Fruit fly (Drosophila melanogaster) whole organism, embryonic: Measurements from ENCODE around the gene run.
"Not testable (repeated sequence)": the region's sequence is repeated elsewhere in the genome, so short reads cannot be mapped to it uniquely, and the experiment has no call there.

Source experiments
- Asciz ChIP-seq: fragments of 200-800 bp; sonication (Bioruptor generic); optimal IDR thresholded peaks from 2 replicates; lab custom pipeline; 2017; ENCODE audit warnings: missing biosample characterization, mild to moderate bottlenecking, missing genetic modification characterization, missing genetic modification reagents
- C15 ChIP-seq: fragments of 200-800 bp; sonication (Bioruptor generic); IDR thresholded peaks from 3 replicates; pipeline ENCODE4 v1.3.6; 2022; ENCODE audit warnings: missing biosample characterization, missing genetic modification characterization
- CG10267 ChIP-seq: fragments of 200-800 bp; sonication (Bioruptor generic); optimal IDR thresholded peaks from 2 replicates; lab custom pipeline; 2018; ENCODE audit warnings: missing biosample characterization, mild to moderate bottlenecking, missing genetic modification characterization, moderate library complexity
- CG10979 ChIP-seq: fragments of 200-800 bp; sonication (Bioruptor generic); optimal IDR thresholded peaks from 2 replicates; lab custom pipeline; 2018; ENCODE audit warnings: missing biosample characterization, mild to moderate bottlenecking, missing genetic modification characterization, moderate library complexity
- CG12659 ChIP-seq: fragments of 200-800 bp; sonication (Bioruptor generic); optimal IDR thresholded peaks from 3 replicates; lab custom pipeline; 2017; ENCODE audit warnings: mild to moderate bottlenecking, missing biosample characterization, missing genetic modification reagents, missing genetic modification characterization
- CG14710 ChIP-seq: fragments of 200-800 bp; sonication (Bioruptor generic); optimal IDR thresholded peaks from 3 replicates; lab custom pipeline; 2019; ENCODE audit warnings: missing biosample characterization, mild to moderate bottlenecking, missing genetic modification characterization, moderate library complexity
- CG16813 ChIP-seq: fragments of 200-800 bp; sonication (Bioruptor generic); IDR thresholded peaks from 3 replicates; pipeline ENCODE4 v1.3.6; 2022; ENCODE audit warnings: missing biosample characterization, missing genetic modification characterization; ENCODE audit not compliant: partially characterized antibody
- CG17359 ChIP-seq: fragments of 200-800 bp; sonication (Bioruptor generic); optimal IDR thresholded peaks from 3 replicates; lab custom pipeline; 2018; ENCODE audit warnings: missing biosample characterization, mild to moderate bottlenecking, missing genetic modification characterization, moderate library complexity
- CG18619 ChIP-seq: fragments of 200-800 bp; sonication (Bioruptor generic); optimal IDR thresholded peaks from 3 replicates; lab custom pipeline; 2017; ENCODE audit warnings: missing biosample characterization, mild to moderate bottlenecking, missing genetic modification characterization
- CG30403 ChIP-seq: fragments of 200-800 bp; sonication (Bioruptor generic); optimal IDR thresholded peaks from 3 replicates; lab custom pipeline; 2016; ENCODE audit warnings: missing biosample characterization, missing genetic modification characterization
- CG31388 ChIP-seq: fragments of 200-800 bp; sonication (Bioruptor generic); optimal IDR thresholded peaks from 2 replicates; lab custom pipeline; 2016; ENCODE audit warnings: missing biosample characterization, missing genetic modification characterization
- CG34422 ChIP-seq: fragments of 200-800 bp; sonication (Bioruptor generic); IDR thresholded peaks from 3 replicates; pipeline ENCODE4 v1.3.6; 2022; ENCODE audit warnings: missing biosample characterization, missing genetic modification characterization
- CG5245 ChIP-seq: fragments of 200-800 bp; sonication (Bioruptor generic); optimal IDR thresholded peaks from 3 replicates; lab custom pipeline; 2016; ENCODE audit warnings: missing biosample characterization, missing genetic modification characterization
- CG5953 ChIP-seq: fragments of 200-800 bp; sonication (Bioruptor generic); IDR thresholded peaks from 2 replicates; pipeline ENCODE4 v1.3.6; 2022; ENCODE audit warnings: missing biosample characterization, missing genetic modification characterization
- CG6683 ChIP-seq: fragments of 200-800 bp; sonication (Bioruptor generic); optimal IDR thresholded peaks from 2 replicates; lab custom pipeline; 2017; ENCODE audit warnings: missing biosample characterization, mild to moderate bottlenecking, missing genetic modification characterization, missing genetic modification reagents
- CG6791 ChIP-seq: fragments of 200-800 bp; sonication (Bioruptor generic); IDR thresholded peaks from 3 replicates; pipeline ENCODE4 v1.3.6; 2022; ENCODE audit warnings: missing biosample characterization, missing genetic modification characterization; ENCODE audit not compliant: partially characterized antibody
- CG7357 ChIP-seq: fragments of 200-800 bp; sonication (Bioruptor generic); IDR thresholded peaks from 3 replicates; pipeline ENCODE4 v1.3.6; 2022; ENCODE audit warnings: missing biosample characterization, missing genetic modification characterization
- CG7963 ChIP-seq: fragments of 200-800 bp; sonication (Bioruptor generic); IDR thresholded peaks from 3 replicates; pipeline ENCODE4 v1.3.6; 2022; ENCODE audit warnings: missing biosample characterization, missing genetic modification characterization; ENCODE audit not compliant: partially characterized antibody
- HLH4C ChIP-seq: fragments of 200-800 bp; sonication (Bioruptor generic); IDR thresholded peaks from 3 replicates; pipeline ENCODE4 v1.3.6; 2022; ENCODE audit warnings: missing biosample characterization, missing genetic modification characterization; ENCODE audit not compliant: partially characterized antibody
- NFAT ChIP-seq: fragments of 200-800 bp; sonication (Bioruptor generic); IDR thresholded peaks from 2 replicates; pipeline ENCODE4 v1.3.6; 2022; ENCODE audit warnings: missing biosample characterization, missing genetic modification characterization
- Nf-YB ChIP-seq: fragments of 200-800 bp; sonication (Bioruptor generic); optimal IDR thresholded peaks from 3 replicates; lab custom pipeline; 2019; ENCODE audit warnings: missing biosample characterization, mild to moderate bottlenecking, missing genetic modification characterization, moderate library complexity
- Nf-YC ChIP-seq: fragments of 200-800 bp; optimal IDR thresholded peaks from 3 replicates; lab custom pipeline; 2019; ENCODE audit warnings: missing biosample characterization, mild to moderate bottlenecking, missing genetic modification characterization, moderate library complexity
- Ptx1 ChIP-seq: fragments of 200-800 bp; sonication (Bioruptor generic); IDR thresholded peaks from 2 replicates; pipeline ENCODE4 v1.3.6; 2022; ENCODE audit warnings: missing biosample characterization, missing genetic modification characterization
- Stat92E ChIP-seq, 3 experiments: fragments of >200 bp in 2 of 3; fragments of 200-800 bp in 1 of 3; sonication (Bioruptor generic) in 1 of 3; optimal IDR thresholded peaks; 2 replicates each; lab custom pipeline; 2017 to 2019; ENCODE audit warnings: missing biosample characterization in 3 of 3, missing genetic modification characterization in 3 of 3, mild to moderate bottlenecking in 1 of 3, moderate library complexity in 1 of 3
- Taf1 ChIP-seq: fragments of 200-800 bp; sonication (Bioruptor generic); IDR thresholded peaks from 2 replicates; pipeline ENCODE4 v1.3.6; 2022; ENCODE audit warnings: missing biosample characterization, missing genetic modification characterization
- abd-A ChIP-seq: fragments of 200-800 bp; sonication (Bioruptor generic); optimal IDR thresholded peaks from 3 replicates; lab custom pipeline; 2019; ENCODE audit warnings: missing biosample characterization, mild to moderate bottlenecking, missing genetic modification characterization, moderate library complexity
- chif ChIP-seq, 2 experiments: fragments of 200-800 bp; sonication (Bioruptor generic); optimal IDR thresholded peaks; 3 replicates each; lab custom pipeline; 2016; ENCODE audit warnings: missing biosample characterization in 2 of 2, missing genetic modification characterization in 2 of 2
- ems ChIP-seq: fragments of 200-800 bp; sonication (Bioruptor generic); optimal IDR thresholded peaks from 3 replicates; lab custom pipeline; 2016; ENCODE audit warnings: missing biosample characterization, missing genetic modification characterization
- gcm ChIP-seq: fragments of 200-800 bp; sonication (Bioruptor generic); optimal IDR thresholded peaks from 2 replicates; lab custom pipeline; 2019; ENCODE audit warnings: missing biosample characterization, mild to moderate bottlenecking, missing genetic modification characterization, moderate library complexity
- gsb-n ChIP-seq: fragments of 200-800 bp; sonication (Bioruptor generic); optimal IDR thresholded peaks from 3 replicates; lab custom pipeline; 2018; ENCODE audit warnings: missing biosample characterization, mild to moderate bottlenecking, missing genetic modification characterization
- h ChIP-seq: fragments of >200 bp; optimal IDR thresholded peaks from 2 replicates; lab custom pipeline; 2017
- jigr1 ChIP-seq: fragments of 200-800 bp; sonication (Bioruptor generic); IDR thresholded peaks from 3 replicates; pipeline ENCODE4 v1.3.6; 2022; ENCODE audit warnings: missing biosample characterization, missing genetic modification characterization
- oc ChIP-seq: fragments of 200-800 bp; sonication (Bioruptor generic); optimal IDR thresholded peaks from 2 replicates; lab custom pipeline; 2018; ENCODE audit warnings: missing biosample characterization, mild to moderate bottlenecking, missing genetic modification characterization, moderate library complexity
- odd ChIP-seq: fragments of 200-800 bp; sonication (Bioruptor generic); optimal IDR thresholded peaks from 2 replicates; lab custom pipeline; 2017; ENCODE audit warnings: missing biosample characterization, mild to moderate bottlenecking, missing genetic modification characterization
- pb ChIP-seq: fragments of 200-800 bp; sonication (Bioruptor generic); optimal IDR thresholded peaks from 3 replicates; lab custom pipeline; 2016; ENCODE audit warnings: missing biosample characterization, missing genetic modification characterization
- pros ChIP-seq: fragments of 200-800 bp; sonication (Bioruptor generic); optimal IDR thresholded peaks from 3 replicates; lab custom pipeline; 2019; ENCODE audit warnings: missing biosample characterization, mild to moderate bottlenecking, missing genetic modification characterization, moderate library complexity
- sna ChIP-seq: fragments of 200-800 bp; sonication (Bioruptor generic); IDR thresholded peaks from 2 replicates; pipeline ENCODE4 v1.3.6; 2022; ENCODE audit warnings: missing biosample characterization, missing genetic modification characterization; ENCODE audit not compliant: partially characterized antibody
- sqz ChIP-seq: fragments of 200-800 bp; sonication (Bioruptor generic); optimal IDR thresholded peaks from 3 replicates; lab custom pipeline; 2018; ENCODE audit warnings: missing biosample characterization, mild to moderate bottlenecking, missing genetic modification characterization
- trh ChIP-seq: fragments of 200-800 bp; sonication (Bioruptor generic); optimal IDR thresholded peaks from 2 replicates; lab custom pipeline; 2016; ENCODE audit warnings: missing biosample characterization, missing genetic modification characterization
- ttk ChIP-seq: fragments of 200-800 bp; sonication (Bioruptor generic); IDR thresholded peaks from 2 replicates; pipeline ENCODE4 v2.1.2; 2022; ENCODE audit warnings: missing biosample characterization, missing genetic modification characterization
- zen2 ChIP-seq: fragments of 200-800 bp; sonication (Bioruptor generic); IDR thresholded peaks from 3 replicates; pipeline ENCODE4 v1.3.6; 2022; ENCODE audit warnings: missing biosample characterization, missing genetic modification characterization; ENCODE audit not compliant: partially characterized antibody

Gene run

DNA sequence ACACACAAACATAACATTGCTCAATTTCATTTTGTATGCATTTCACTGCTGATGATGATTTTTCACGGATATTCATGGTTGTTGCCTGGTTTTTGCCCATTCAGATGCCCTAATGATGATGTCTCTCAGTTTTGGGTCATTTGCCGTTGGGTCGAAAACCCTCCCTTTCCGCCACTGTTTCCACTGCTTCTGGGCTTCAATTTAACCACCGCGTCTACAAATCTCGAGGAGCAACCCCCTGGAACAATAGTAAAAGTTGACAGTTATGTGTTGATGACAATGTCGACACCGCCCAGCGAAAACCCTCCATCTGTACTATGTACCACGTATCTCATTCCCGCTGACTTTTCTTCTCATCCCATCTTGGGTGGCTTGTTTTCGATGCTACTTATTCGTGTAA is 24.1 kb upstream of the run start:
- TF ChIP-seq sna, result no peak
- TF ChIP-seq odd (GFP tag; lab: Kevin White, UChicago), result no peak
- TF ChIP-seq ems (GFP tag; lab: Kevin White, UChicago), result no peak
- TF ChIP-seq gsb-n, result peak; percentile 64
- TF ChIP-seq CG5245 (GFP tag; lab: Kevin White, UChicago), result no peak
- no peak for TF ChIP-seq gcm
- TF ChIP-seq CG10267 (tag; lab: Kevin White, UChicago), result no peak
- no peak for TF ChIP-seq CG14710
- no peak for TF ChIP-seq NFAT (GFP tag; lab: Robert Waterston, UW)
- no peak for TF ChIP-seq pb (GFP tag; lab: Kevin White, UChicago)
- TF ChIP-seq CG7357 (GFP tag; lab: Robert Waterston, UW), result no peak
- TF ChIP-seq CG34422 (GFP tag; lab: Robert Waterston, UW), result no peak
- no peak for TF ChIP-seq trh (GFP tag; lab: Kevin White, UChicago)
- no peak for TF ChIP-seq sqz (GFP tag; lab: Kevin White, UChicago)
- no peak for TF ChIP-seq ttk (GFP tag; lab: Robert Waterston, UW)
- no peak for TF ChIP-seq CG12659 (GFP tag; lab: Kevin White, UChicago)
- no peak for TF ChIP-seq CG18619 (GFP tag; lab: Kevin White, UChicago)
- no peak for TF ChIP-seq Ptx1 (GFP tag; lab: Robert Waterston, UW)
- TF ChIP-seq Nf-YB, result peak; percentile 52
- no peak for TF ChIP-seq chif (GFP tag; optimal IDR thresholded peaks at IDR 0.05; lab: Kevin White, UChicago)
- TF ChIP-seq CG5953 (GFP tag; lab: Robert Waterston, UW), result no peak
- no peak for TF ChIP-seq C15 (GFP tag; lab: Robert Waterston, UW)
- TF ChIP-seq jigr1, result no peak
- no peak for TF ChIP-seq CG6683 (GFP tag; lab: Kevin White, UChicago)
- peak; percentile 32 for TF ChIP-seq abd-A (tag; lab: Kevin White, UChicago)
- TF ChIP-seq zen2, result no peak
- TF ChIP-seq Nf-YC (tag; lab: Kevin White, UChicago), result peak; percentile 50
- no peak for TF ChIP-seq Taf1
- no peak for TF ChIP-seq CG10979 (tag; lab: Kevin White, UChicago)
- peak; percentile 73 for TF ChIP-seq pros (GFP tag; lab: Kevin White, UChicago)
- no peak for TF ChIP-seq Stat92E (GFP tag; optimal IDR thresholded peaks at IDR 0.05; lab: Kevin White, UChicago)
- TF ChIP-seq h (lab: Kevin White, UChicago), result no peak
- no peak for TF ChIP-seq CG17359 (tag; lab: Kevin White, UChicago)
- TF ChIP-seq CG30403 (GFP tag; lab: Kevin White, UChicago), result no peak

DNA sequence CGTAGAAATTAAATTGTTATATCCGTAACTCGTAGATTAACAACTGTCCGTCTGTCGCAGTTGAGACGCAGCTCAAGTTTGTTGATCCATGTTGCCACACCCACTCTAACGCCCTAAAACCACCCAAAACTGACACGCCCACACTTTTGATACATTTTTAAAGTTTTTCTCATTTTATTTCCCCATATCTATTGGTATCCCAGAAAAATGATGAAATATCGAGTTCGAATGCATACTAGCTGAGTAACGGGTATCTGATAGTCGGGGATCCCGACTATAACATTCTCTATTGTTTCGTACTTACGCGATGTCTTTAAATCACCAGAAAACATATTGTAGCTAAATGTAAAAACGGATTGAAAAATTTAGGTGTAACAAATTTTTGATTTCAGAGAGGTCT is 17.4 kb upstream of the run start:
- TF ChIP-seq CG16813 (GFP tag; lab: Robert Waterston, UW) (peak; percentile 47; the same call in 1 of the 3 replicates), CG7963 (peak; percentile 52; the same call in 1 of the 3 replicates), HLH4C (GFP tag; lab: Robert Waterston, UW) (peak; percentile 57; the same call in 1 of the 3 replicates), CG6791 (0 out of 3 replicates have a peak, but pooled peaks have one; percentile 47)

DNA sequence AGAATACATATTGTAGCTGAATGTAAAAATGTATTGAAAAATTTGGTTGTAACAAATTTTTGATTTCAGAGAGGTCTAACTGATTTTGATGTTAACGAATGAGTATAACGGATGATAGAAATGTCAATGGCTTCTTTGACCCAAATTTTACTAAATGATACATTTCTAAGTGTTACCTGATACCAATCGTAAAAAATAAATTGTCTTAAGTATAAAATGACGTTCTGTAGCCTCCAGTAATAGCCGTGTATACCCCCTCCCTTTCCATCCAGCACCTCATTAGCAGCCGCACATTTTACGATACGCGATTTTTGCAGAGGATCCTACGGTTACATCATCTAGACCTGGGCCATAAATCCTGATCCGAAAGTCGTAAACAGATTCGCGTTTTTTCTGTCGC is 13.5 kb upstream of the run start, which contains the start of gene hydra:
hydra (minus strand) TSS at position 101 of the 400 bp plus-strand sequence.
- TF ChIP-seq oc (tag; lab: Kevin White, UChicago); Asciz (GFP tag; lab: Kevin White, UChicago); CG31388: not testable (repeated sequence)
